Worm (Caenorhabditis elegans) whole organism, late embryonic: Measurements from ENCODE around the gene B0563.6.

Source experiments
- C08G9.2 ChIP-seq: sonication (generic microtip); optimal IDR thresholded peaks from 2 replicates; lab custom pipeline; 2016; ENCODE audit warnings: mild to moderate bottlenecking, missing genetic modification characterization, moderate library complexity, missing compliant biosample characterization
- C38D4.7 ChIP-seq: fragments of 200-800 bp; sonication (Bioruptor generic); optimal IDR thresholded peaks from 2 replicates; lab custom pipeline; 2018; ENCODE audit warnings: mild to moderate bottlenecking, missing genetic modification characterization, moderate library complexity, missing compliant biosample characterization
- T23F11.4 ChIP-seq: fragments of 200-800 bp; sonication (Bioruptor generic); optimal IDR thresholded peaks from 2 replicates; lab custom pipeline; 2018; ENCODE audit warnings: mild to moderate bottlenecking, missing genetic modification characterization, missing compliant biosample characterization
- Y22D7AL.16 ChIP-seq: sonication (generic microtip); optimal IDR thresholded peaks from 2 replicates; lab custom pipeline; 2016; ENCODE audit warnings: missing genetic modification characterization, missing compliant biosample characterization
- ama-1 ChIP-seq: fragments of 150-350 bp; optimal IDR thresholded peaks from 2 replicates; lab custom pipeline; 2014
- ceh-14 ChIP-seq: sonication (generic microtip); optimal IDR thresholded peaks from 2 replicates; lab custom pipeline; 2016; ENCODE audit warnings: missing genotype, missing genetic modification characterization, missing compliant biosample characterization
- ceh-2 ChIP-seq: sonication (generic microtip); optimal IDR thresholded peaks from 2 replicates; lab custom pipeline; 2016; ENCODE audit warnings: missing genotype, missing genetic modification characterization, missing compliant biosample characterization
- ceh-22 ChIP-seq: sonication (generic microtip); optimal IDR thresholded peaks from 2 replicates; lab custom pipeline; 2017; ENCODE audit warnings: missing biosample characterization, missing genetic modification characterization
- ceh-30 ChIP-seq: fragments of 150-350 bp; optimal IDR thresholded peaks from 2 replicates; lab custom pipeline; 2014; ENCODE audit warnings: missing biosample characterization, missing genetic modification characterization
- ceh-31 ChIP-seq: sonication (generic microtip); optimal IDR thresholded peaks from 2 replicates; lab custom pipeline; 2016; ENCODE audit warnings: missing genetic modification characterization, missing compliant biosample characterization
- ceh-34 ChIP-seq: sonication (generic microtip); optimal IDR thresholded peaks from 2 replicates; lab custom pipeline; 2016; ENCODE audit warnings: mild to moderate bottlenecking, missing genetic modification characterization, missing compliant biosample characterization
- ceh-45 ChIP-seq: fragments of 200-800 bp; sonication (Bioruptor generic); IDR thresholded peaks from 2 replicates; pipeline ENCODE4 v1.3.6; 2022; ENCODE audit warnings: missing genetic modification reagents, missing genetic modification characterization, missing compliant biosample characterization
- ceh-48 ChIP-seq: sonication (generic microtip); optimal IDR thresholded peaks from 2 replicates; lab custom pipeline; 2016; ENCODE audit warnings: missing genetic modification characterization, inconsistent platforms, missing compliant biosample characterization
- ceh-6 ChIP-seq: fragments of 200-800 bp; sonication (Bioruptor generic); optimal IDR thresholded peaks from 2 replicates; lab custom pipeline; 2018; ENCODE audit warnings: mild to moderate bottlenecking, missing genetic modification characterization, missing compliant biosample characterization
- dmd-4 ChIP-seq: sonication (generic microtip); optimal IDR thresholded peaks from 2 replicates; lab custom pipeline; 2016; ENCODE audit warnings: borderline replicate concordance, missing genetic modification characterization, missing compliant biosample characterization
- dve-1 ChIP-seq: sonication (generic microtip); optimal IDR thresholded peaks from 2 replicates; lab custom pipeline; 2017; ENCODE audit warnings: antibody characterized with exemption, mild to moderate bottlenecking, missing genetic modification characterization, missing compliant biosample characterization
- elt-2 ChIP-seq: sonication (generic microtip); optimal IDR thresholded peaks from 2 replicates; lab custom pipeline; 2016; ENCODE audit warnings: missing genetic modification reagents, missing genetic modification characterization, missing compliant biosample characterization
- ets-4 ChIP-seq: sonication (generic microtip); optimal IDR thresholded peaks from 2 replicates; lab custom pipeline; 2016; ENCODE audit warnings: missing genetic modification characterization, missing compliant biosample characterization
- hlh-30 ChIP-seq: sonication (generic microtip); optimal IDR thresholded peaks from 2 replicates; lab custom pipeline; 2017; ENCODE audit warnings: antibody characterized with exemption, missing genetic modification characterization, missing compliant biosample characterization; ENCODE audit not compliant: insufficient read depth
- hlh-6 ChIP-seq: sonication (generic microtip); optimal IDR thresholded peaks from 2 replicates; lab custom pipeline; 2016; ENCODE audit warnings: missing genotype, missing genetic modification characterization, missing compliant biosample characterization
- hlh-8 ChIP-seq: sonication (generic microtip); optimal IDR thresholded peaks from 2 replicates; lab custom pipeline; 2016; ENCODE audit warnings: missing genotype, missing genetic modification characterization, missing compliant biosample characterization
- lim-6 ChIP-seq: sonication (generic microtip); optimal IDR thresholded peaks from 2 replicates; lab custom pipeline; 2016; ENCODE audit warnings: missing genetic modification characterization, missing compliant biosample characterization
- lin-11 ChIP-seq: fragments of 200-800 bp; sonication (Bioruptor generic); optimal IDR thresholded peaks from 2 replicates; lab custom pipeline; 2018; ENCODE audit warnings: mild to moderate bottlenecking, missing genetic modification characterization, missing compliant biosample characterization
- madf-2 ChIP-seq: sonication (generic microtip); optimal IDR thresholded peaks from 2 replicates; lab custom pipeline; 2017; ENCODE audit warnings: missing genetic modification characterization, missing compliant biosample characterization
- nfya-1 ChIP-seq: sonication (generic microtip); optimal IDR thresholded peaks from 2 replicates; lab custom pipeline; 2017; ENCODE audit warnings: missing genetic modification characterization, mild to moderate bottlenecking, missing compliant biosample characterization, antibody characterized with exemption, moderate library complexity
- nhr-11 ChIP-seq: fragments of 150-350 bp; optimal IDR thresholded peaks from 2 replicates; lab custom pipeline; 2014; ENCODE audit warnings: missing biosample characterization, missing genetic modification characterization
- odd-2 ChIP-seq: sonication (generic microtip); optimal IDR thresholded peaks from 2 replicates; lab custom pipeline; 2017; ENCODE audit warnings: antibody characterized with exemption, mild to moderate bottlenecking, missing genetic modification characterization, missing compliant biosample characterization
- pax-1 ChIP-seq: fragments of 150-350 bp; optimal IDR thresholded peaks from 2 replicates; lab custom pipeline; 2014; ENCODE audit warnings: missing biosample characterization, missing genetic modification characterization
- pha-2 ChIP-seq: sonication (generic microtip); optimal IDR thresholded peaks from 2 replicates; lab custom pipeline; 2017; ENCODE audit warnings: mild to moderate bottlenecking, missing genetic modification characterization, missing compliant biosample characterization
- pqm-1 ChIP-seq: sonication (generic microtip); optimal IDR thresholded peaks from 2 replicates; lab custom pipeline; 2016; ENCODE audit warnings: missing genetic modification characterization, missing compliant biosample characterization
- pros-1 ChIP-seq: fragments of 150-350 bp; optimal IDR thresholded peaks from 2 replicates; lab custom pipeline; 2014; ENCODE audit warnings: missing biosample characterization, missing genetic modification reagents, missing genetic modification characterization
- ref-2 ChIP-seq: sonication (generic microtip); optimal IDR thresholded peaks from 2 replicates; lab custom pipeline; 2016; ENCODE audit warnings: missing genetic modification characterization, missing compliant biosample characterization
- sdc-2 ChIP-seq: sonication (generic microtip); optimal IDR thresholded peaks from 2 replicates; lab custom pipeline; 2016; ENCODE audit warnings: missing genotype, missing genetic modification characterization, missing compliant biosample characterization
- sox-4 ChIP-seq: sonication (generic microtip); optimal IDR thresholded peaks from 2 replicates; lab custom pipeline; 2017; ENCODE audit warnings: mild to moderate bottlenecking, missing genetic modification characterization, inconsistent platforms, missing compliant biosample characterization
- syd-9 ChIP-seq: sonication (generic microtip); optimal IDR thresholded peaks from 2 replicates; lab custom pipeline; 2016; ENCODE audit warnings: mild to moderate bottlenecking, missing genetic modification characterization, moderate library complexity, missing compliant biosample characterization
- tbx-2 ChIP-seq: sonication (generic microtip); optimal IDR thresholded peaks from 2 replicates; lab custom pipeline; 2016; ENCODE audit warnings: missing genetic modification characterization, missing compliant biosample characterization
- tbx-7 ChIP-seq: sonication (generic microtip); optimal IDR thresholded peaks from 2 replicates; lab custom pipeline; 2016; ENCODE audit warnings: missing genotype, missing genetic modification characterization, missing compliant biosample characterization
- unc-42 ChIP-seq: sonication (generic microtip); optimal IDR thresholded peaks from 2 replicates; lab custom pipeline; 2016; ENCODE audit warnings: missing genotype, missing genetic modification characterization, missing compliant biosample characterization

B0563.6 gene

ce11 chrX:9091873-9092272 lies 45.6 kb upstream of the B0563.6 start:
- TF ChIP-seq unc-42: no peak
- TF ChIP-seq ceh-31: no peak
- no peak for TF ChIP-seq pros-1
- no peak for TF ChIP-seq hlh-8 (tag; lab: Kevin White, UChicago)
- TF ChIP-seq hlh-30 (tag; lab: Kevin White, UChicago): no peak
- no peak for TF ChIP-seq nfya-1 (tag; lab: Kevin White, UChicago)
- TF ChIP-seq ceh-14 (tag; lab: Kevin White, UChicago): no peak
- TF ChIP-seq ceh-48 (tag; lab: Kevin White, UChicago): no peak
- TF ChIP-seq madf-2 (tag; lab: Kevin White, UChicago): no peak
- TF ChIP-seq dmd-4 (tag; lab: Kevin White, UChicago): no peak
- no peak for TF ChIP-seq odd-2 (tag; lab: Kevin White, UChicago)
- no peak for TF ChIP-seq C08G9.2 (tag; lab: Kevin White, UChicago)
- TF ChIP-seq tbx-2 (tag; lab: Kevin White, UChicago): no peak

- peak; percentile 70 for TF ChIP-seq elt-2 (tag; lab: Kevin White, UChicago)
- no peak for TF ChIP-seq lin-11 (tag; lab: Kevin White, UChicago)
- TF ChIP-seq ceh-45 (GFP tag; lab: Robert Waterston, UW): no peak
- TF ChIP-seq, all 69 proteins: peak for 1
Measured at ce11 chrX:9096861-9097260, 40.6 kb upstream of the B0563.6 start.

ce11 chrX:9102150-9102549 lies 35.4 kb upstream of the B0563.6 start:
- 0 out of 2 replicates have a peak, but pooled peaks have one; percentile 30 for TF ChIP-seq ceh-45 (GFP tag; lab: Robert Waterston, UW)
- no peak for TF ChIP-seq ama-1 (lab: Kevin White, UChicago)
- no peak for TF ChIP-seq tbx-7
- TF ChIP-seq dve-1 (tag; lab: Kevin White, UChicago): no peak
- peak; percentile 7 for TF ChIP-seq pha-2 (tag; lab: Kevin White, UChicago)
- TF ChIP-seq pros-1: peak; percentile 74
- TF ChIP-seq ceh-22: peak; percentile 34
- no peak for TF ChIP-seq sox-4 (tag; lab: Kevin White, UChicago)
- peak; percentile 5 for TF ChIP-seq ets-4
- peak; percentile 66 for TF ChIP-seq pax-1 (tag; lab: Kevin White, UChicago)
- TF ChIP-seq tbx-2 (tag; lab: Kevin White, UChicago): peak; percentile 59
- TF ChIP-seq dmd-4 (tag; lab: Kevin White, UChicago): peak; percentile 53
- peak; percentile 43 for TF ChIP-seq ceh-6 (GFP tag; lab: Kevin White, UChicago)
- TF ChIP-seq Y22D7AL.16 (tag; lab: Kevin White, UChicago): no peak
- TF ChIP-seq lin-11 (tag; lab: Kevin White, UChicago): no peak
- TF ChIP-seq C38D4.7 (GFP tag; lab: Kevin White, UChicago): no peak
- peak; percentile 54 for TF ChIP-seq ref-2
- TF ChIP-seq lim-6 (tag; lab: Kevin White, UChicago): no peak
- peak; percentile 1 for TF ChIP-seq T23F11.4
- peak; percentile 55 for TF ChIP-seq ceh-31
- TF ChIP-seq ceh-2 (tag; lab: Kevin White, UChicago): peak; percentile 74
- no peak for TF ChIP-seq nhr-11 (tag; lab: Kevin White, UChicago)
- peak; percentile 45 for TF ChIP-seq ceh-34 (tag; lab: Kevin White, UChicago)
- no peak for TF ChIP-seq hlh-30 (tag; lab: Kevin White, UChicago)
- TF ChIP-seq nfya-1 (tag; lab: Kevin White, UChicago): peak; percentile 3
- TF ChIP-seq, all 69 proteins: peak for 15

- TF ChIP-seq tbx-7: no peak
- no peak for TF ChIP-seq sdc-2
- TF ChIP-seq pax-1 (tag; lab: Kevin White, UChicago): peak; percentile 76
- no peak for TF ChIP-seq pros-1
- TF ChIP-seq, all 69 proteins: peak for 1
Measured at ce11 chrX:9103048-9103447, 34.5 kb upstream of the B0563.6 start.

ce11 chrX:9103584-9103983 lies 33.9 kb upstream of the B0563.6 start:
- TF ChIP-seq pqm-1 (tag; lab: Kevin White, UChicago) (no peak), hlh-6 (tag; lab: Kevin White, UChicago) (no peak), ceh-30 (no peak), syd-9 (tag; lab: Kevin White, UChicago) (no peak), nhr-11 (tag; lab: Kevin White, UChicago) (no peak)
